Worm (Caenorhabditis elegans) whole organism, L3 larva: ENCODE data around the gene eng-1.
A peak's percentile ranks its signal among the peaks of the same experiment; 100 is the strongest.

Experiments
- ceh-16 ChIP-seq: sonication (generic microtip); optimal IDR thresholded peaks from 2 replicates; lab custom pipeline; 2017; ENCODE audit warnings: missing biosample characterization, missing genetic modification characterization
- elt-2 ChIP-seq: sonication (generic microtip); optimal IDR thresholded peaks from 2 replicates; lab custom pipeline; 2016; ENCODE audit warnings: missing genetic modification reagents, mild to moderate bottlenecking, missing genetic modification characterization, missing compliant biosample characterization
- fkh-10 ChIP-seq: sonication (generic microtip); optimal IDR thresholded peaks from 2 replicates; lab custom pipeline; 2017; ENCODE audit warnings: missing biosample characterization, missing genetic modification reagents, missing genetic modification characterization
- hmg-11 ChIP-seq: sonication (generic microtip); optimal IDR thresholded peaks from 2 replicates; lab custom pipeline; 2016; ENCODE audit warnings: missing genetic modification characterization, missing compliant biosample characterization
- nhr-11 ChIP-seq: fragments of 150-350 bp; optimal IDR thresholded peaks from 2 replicates; lab custom pipeline; 2014; ENCODE audit warnings: missing biosample characterization, missing genetic modification characterization
- nhr-237 ChIP-seq: fragments of 150-350 bp; optimal IDR thresholded peaks from 2 replicates; lab custom pipeline; 2014; ENCODE audit warnings: missing biosample characterization, missing genetic modification characterization
- nhr-25 ChIP-seq: sonication (generic microtip); optimal IDR thresholded peaks from 2 replicates; lab custom pipeline; 2017; ENCODE audit warnings: missing biosample characterization, missing genetic modification characterization
- nhr-76 ChIP-seq: fragments of 150-350 bp; sonication (generic microtip); optimal IDR thresholded peaks from 5 replicates; lab custom pipeline; 2014; ENCODE audit warnings: missing biosample characterization, missing genetic modification characterization
- pha-4 ChIP-seq: fragments of 150-350 bp; optimal IDR thresholded peaks from 2 replicates; lab custom pipeline; 2014; ENCODE audit warnings: missing biosample characterization, missing genetic modification reagents, missing genetic modification characterization

- TF ChIP-seq nhr-25 (tag; lab: Kevin White, UChicago) (no peak), nhr-11 (tag; lab: Kevin White, UChicago) (peak; percentile 56), fkh-10 (GFP tag; lab: Kevin White, UChicago) (peak; percentile 88), ceh-16 (tag; lab: Kevin White, UChicago) (no peak), pha-4 (tag; lab: Kevin White, UChicago) (no peak), nhr-237 (tag; lab: Kevin White, UChicago) (no peak), nhr-76 (no peak), elt-2 (tag; lab: Kevin White, UChicago) (no peak), hmg-11 (tag; lab: Kevin White, UChicago) (peak; percentile 76)
These were observed 22.8 kb downstream of the eng-1 start for ce11 chrIII:5845483-5845882.
